Fruit fly (Drosophila melanogaster): ENCODE measurements around the gene CSN1b.

The CSN1b gene

DNA sequence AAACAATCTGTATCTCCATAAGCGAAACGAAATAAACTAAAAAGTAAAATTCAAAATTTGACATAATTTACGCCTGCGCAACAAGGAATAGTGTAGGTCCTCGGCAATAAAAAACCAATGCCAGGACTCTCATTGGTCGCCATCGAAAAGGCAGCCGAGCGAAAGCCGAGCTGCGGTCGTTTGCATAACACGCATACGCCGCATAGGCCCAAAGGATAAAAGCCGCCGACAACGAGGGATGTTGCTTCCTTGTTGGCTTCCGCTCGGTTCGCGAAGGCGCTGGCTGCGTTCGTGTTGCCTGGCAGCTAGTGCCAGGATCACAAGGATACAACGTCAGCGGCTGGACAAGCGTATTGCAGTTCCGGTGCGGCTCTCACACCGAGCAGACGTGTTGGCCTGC is 44.3 kb downstream of the CSN1b start:
- no peak for TF ChIP-seq noc (tag; optimal IDR thresholded peaks at IDR 0.05)

DNA sequence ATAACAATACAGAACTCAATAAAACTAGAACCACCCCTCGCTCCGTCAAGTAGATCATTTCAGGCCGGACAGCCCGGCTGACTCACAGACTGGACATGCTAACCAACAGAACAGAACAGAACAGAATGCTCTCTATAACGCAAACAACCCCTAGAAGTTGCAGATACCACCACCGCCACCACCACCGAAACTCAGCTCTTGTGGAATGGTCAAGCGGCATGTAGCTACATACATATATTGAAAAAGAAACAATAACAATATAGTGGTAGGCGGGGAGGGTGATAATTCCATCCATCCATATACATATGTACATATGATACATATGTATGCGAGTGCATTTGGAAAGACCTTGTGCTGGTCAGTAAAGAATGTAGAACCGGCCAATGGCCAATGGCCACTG is 50.3 kb downstream of the CSN1b start:
- TF ChIP-seq noc (tag; optimal IDR thresholded peaks at IDR 0.05), result no peak

DNA sequence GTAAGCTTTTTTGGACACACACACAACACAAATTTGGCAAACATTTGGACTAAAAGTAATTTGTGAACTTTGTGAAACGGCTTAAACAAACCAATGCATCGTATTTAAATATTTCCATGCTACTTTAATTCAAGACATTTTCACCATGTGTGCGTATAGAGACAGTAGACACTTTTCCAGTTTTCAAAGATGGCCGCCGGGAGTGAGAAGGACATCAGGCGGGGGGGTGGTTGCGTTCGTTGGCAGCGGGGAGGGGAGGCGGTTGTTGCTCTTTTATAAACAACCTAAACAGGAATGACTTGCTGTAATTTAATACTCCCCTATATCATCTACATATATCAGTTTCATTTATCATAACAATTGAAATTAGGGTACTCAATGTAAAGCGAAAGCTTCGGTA is 51.3 kb downstream of the CSN1b start:
- no peak for TF ChIP-seq noc (tag; optimal IDR thresholded peaks at IDR 0.05)

All from whole organism, larva.